Worm (Caenorhabditis elegans): ENCODE measurements around the gene Y51A2D.1.

ce11 chrV:18491961-18492360 is 16.7 kb upstream of the Y51A2D.1 start, which contains the start of gene slo-1:
- TF ChIP-seq F39B2.1 (GFP tag; IDR thresholded peaks at IDR 0.05) (no peak), zim-3 (tag; optimal IDR thresholded peaks at IDR 0.05) (no peak), pha-4 (tag; optimal IDR thresholded peaks at IDR 0.05) (no peak), nhr-27 (tag; optimal IDR thresholded peaks at IDR 0.05) (no peak)
